Worm (Caenorhabditis elegans) whole organism, mixed stage, embryonic: ENCODE measurements around the gene spp-31.

Source experiments
- M03D4.4 ChIP-seq: sonication (generic microtip); optimal IDR thresholded peaks from 2 replicates; lab custom pipeline; 2017; ENCODE audit warnings: mild to moderate bottlenecking, missing genetic modification characterization, missing compliant biosample characterization
- bed-3 ChIP-seq: fragments of 200-800 bp; sonication (Bioruptor generic); optimal IDR thresholded peaks from 3 replicates; lab custom pipeline; 2018; ENCODE audit warnings: mild to moderate bottlenecking, missing genetic modification characterization, moderate library complexity, missing compliant biosample characterization
- blmp-1 ChIP-seq: fragments of 150-350 bp; optimal IDR thresholded peaks from 2 replicates; lab custom pipeline; 2014; ENCODE audit warnings: missing biosample characterization, missing genetic modification characterization
- ceh-39 ChIP-seq: fragments of 150-350 bp; optimal IDR thresholded peaks from 2 replicates; lab custom pipeline; 2014; ENCODE audit warnings: missing biosample characterization, missing genetic modification characterization
- ceh-43 ChIP-seq: fragments of 200-800 bp; sonication (Bioruptor generic); optimal IDR thresholded peaks from 2 replicates; lab custom pipeline; 2018; ENCODE audit warnings: mild to moderate bottlenecking, missing genetic modification characterization, moderate library complexity, missing compliant biosample characterization
- ceh-83 ChIP-seq: fragments of 200-800 bp; sonication (Bioruptor generic); optimal IDR thresholded peaks from 2 replicates; lab custom pipeline; 2018; ENCODE audit warnings: mild to moderate bottlenecking, missing genetic modification characterization, missing compliant biosample characterization
- ces-1 ChIP-seq: fragments of 150-350 bp; optimal IDR thresholded peaks from 2 replicates; lab custom pipeline; 2014; ENCODE audit warnings: missing biosample characterization, missing genetic modification reagents, missing genetic modification characterization
- cnd-1 ChIP-seq: fragments of 200-800 bp; sonication (Bioruptor generic); optimal IDR thresholded peaks from 2 replicates; lab custom pipeline; 2018; ENCODE audit warnings: mild to moderate bottlenecking, missing genetic modification characterization, missing compliant biosample characterization
- drap-1 ChIP-seq: fragments of 200-800 bp; sonication (Bioruptor generic); optimal IDR thresholded peaks from 3 replicates; lab custom pipeline; 2018; ENCODE audit warnings: mild to moderate bottlenecking, missing genetic modification characterization, missing compliant biosample characterization
- elt-1 ChIP-seq: sonication (generic microtip); optimal IDR thresholded peaks from 2 replicates; lab custom pipeline; 2017; ENCODE audit warnings: missing genetic modification characterization, mild to moderate bottlenecking, missing compliant biosample characterization, antibody characterized with exemption, moderate library complexity, borderline replicate concordance; ENCODE audit not compliant: insufficient read depth
- elt-3 ChIP-seq: fragments of 150-350 bp; optimal IDR thresholded peaks from 2 replicates; lab custom pipeline; 2014; ENCODE audit warnings: missing biosample characterization, missing genetic modification characterization
- flh-1 ChIP-seq: fragments of 200-800 bp; sonication (Bioruptor generic); optimal IDR thresholded peaks from 2 replicates; lab custom pipeline; 2018; ENCODE audit warnings: mild to moderate bottlenecking, missing genetic modification characterization, moderate library complexity, missing compliant biosample characterization
- ham-2 ChIP-seq: fragments of 200-800 bp; sonication (Bioruptor generic); optimal IDR thresholded peaks from 2 replicates; lab custom pipeline; 2018; ENCODE audit warnings: mild to moderate bottlenecking, missing genetic modification characterization, missing compliant biosample characterization
- hlh-1 ChIP-seq: fragments of 150-350 bp; optimal IDR thresholded peaks from 2 replicates; lab custom pipeline; 2014; ENCODE audit warnings: missing biosample characterization, missing genetic modification reagents, missing genetic modification characterization
- lin-13 ChIP-seq: fragments of 150-350 bp; optimal IDR thresholded peaks from 2 replicates; lab custom pipeline; 2014; ENCODE audit warnings: missing biosample characterization, missing genetic modification characterization
- lin-32 ChIP-seq: fragments of 200-800 bp; sonication (Bioruptor generic); optimal IDR thresholded peaks from 2 replicates; lab custom pipeline; 2018; ENCODE audit warnings: mild to moderate bottlenecking, missing genetic modification characterization, missing compliant biosample characterization
- lsy-2 ChIP-seq: fragments of 150-350 bp; optimal IDR thresholded peaks from 2 replicates; lab custom pipeline; 2014; ENCODE audit warnings: missing biosample characterization, missing genetic modification characterization
- mab-5 ChIP-seq: fragments of 150-350 bp; optimal IDR thresholded peaks from 2 replicates; lab custom pipeline; 2014; ENCODE audit warnings: missing biosample characterization, missing genetic modification characterization
- mep-1 ChIP-seq: fragments of 150-350 bp; optimal IDR thresholded peaks from 2 replicates; lab custom pipeline; 2017; ENCODE audit warnings: missing biosample characterization, missing genetic modification reagents, missing genetic modification characterization, inconsistent platforms
- mls-2 ChIP-seq: sonication (generic microtip); optimal IDR thresholded peaks from 2 replicates; lab custom pipeline; 2016; ENCODE audit warnings: mild to moderate bottlenecking, missing genetic modification characterization, moderate library complexity, missing compliant biosample characterization
- nhr-12 ChIP-seq: fragments of 150-350 bp; optimal IDR thresholded peaks from 2 replicates; lab custom pipeline; 2014; ENCODE audit warnings: missing biosample characterization, missing genetic modification characterization
- nhr-2 ChIP-seq: fragments of 150-350 bp; optimal IDR thresholded peaks from 2 replicates; lab custom pipeline; 2014; ENCODE audit warnings: missing biosample characterization, missing genetic modification characterization
- nhr-237 ChIP-seq: fragments of 150-350 bp; optimal IDR thresholded peaks from 2 replicates; lab custom pipeline; 2014; ENCODE audit warnings: missing biosample characterization, missing genetic modification characterization
- nhr-28 ChIP-seq: fragments of 150-350 bp; optimal IDR thresholded peaks from 2 replicates; lab custom pipeline; 2014; ENCODE audit warnings: missing biosample characterization, missing genetic modification characterization
- nhr-76 ChIP-seq: sonication (generic microtip); optimal IDR thresholded peaks from 2 replicates; lab custom pipeline; 2017; ENCODE audit warnings: missing biosample characterization, missing genetic modification characterization
- pha-4 ChIP-seq: fragments of 150-350 bp; optimal IDR thresholded peaks from 2 replicates; lab custom pipeline; 2018; ENCODE audit warnings: missing biosample characterization, missing genetic modification reagents, missing genetic modification characterization
- sem-2 ChIP-seq: fragments of 200-800 bp; sonication (Bioruptor generic); optimal IDR thresholded peaks from 2 replicates; lab custom pipeline; 2018; ENCODE audit warnings: mild to moderate bottlenecking, missing genetic modification characterization, missing compliant biosample characterization
- snpc-4 ChIP-seq: fragments of 150-350 bp; optimal IDR thresholded peaks from 2 replicates; lab custom pipeline; 2014; ENCODE audit warnings: missing biosample characterization, missing genetic modification characterization
- sptf-1 ChIP-seq: sonication (generic microtip); optimal IDR thresholded peaks from 2 replicates; lab custom pipeline; 2017; ENCODE audit warnings: mild to moderate bottlenecking, missing genetic modification characterization, moderate library complexity, missing compliant biosample characterization
- tbx-8 ChIP-seq: fragments of 200-800 bp; sonication (Bioruptor generic); optimal IDR thresholded peaks from 2 replicates; lab custom pipeline; 2018; ENCODE audit warnings: mild to moderate bottlenecking, missing genetic modification characterization, moderate library complexity, missing compliant biosample characterization
- unc-120 ChIP-seq: sonication (generic microtip); optimal IDR thresholded peaks from 2 replicates; lab custom pipeline; 2017; ENCODE audit warnings: missing genetic modification characterization, missing compliant biosample characterization; ENCODE audit not compliant: poor library complexity, severe bottlenecking
- unc-39 ChIP-seq: fragments of 150-350 bp; optimal IDR thresholded peaks from 2 replicates; lab custom pipeline; 2014; ENCODE audit warnings: missing biosample characterization, missing genetic modification characterization
- unc-62 ChIP-seq: fragments of 150-350 bp; optimal IDR thresholded peaks from 2 replicates; lab custom pipeline; 2014; ENCODE audit warnings: missing biosample characterization, missing genetic modification reagents, missing genetic modification characterization
- zip-8 ChIP-seq: fragments of 150-350 bp; optimal IDR thresholded peaks from 2 replicates; lab custom pipeline; 2014; ENCODE audit warnings: missing biosample characterization, missing genetic modification characterization
- ztf-11 ChIP-seq: fragments of 150-350 bp; optimal IDR thresholded peaks from 2 replicates; lab custom pipeline; 2014; ENCODE audit warnings: missing biosample characterization, missing genetic modification characterization

The spp-31 gene

ce11 chrIV:1381596-1382274 is 24.6 kb upstream of the spp-31 start:
- no peak for TF ChIP-seq cnd-1 (tag; lab: Kevin White, UChicago)

ce11 chrIV:1385500-1385899 is 20.9 kb upstream of the spp-31 start:
- TF ChIP-seq ham-2 (GFP tag; lab: Kevin White, UChicago) (no peak), pha-4 (tag; lab: Kevin White, UChicago) (no peak), elt-3 (tag; lab: Kevin White, UChicago) (no peak), blmp-1 (tag; lab: Kevin White, UChicago) (no peak), lin-13 (tag; lab: Kevin White, UChicago) (no peak), M03D4.4 (tag; lab: Kevin White, UChicago) (no peak), mep-1 (tag; lab: Kevin White, UChicago) (no peak), unc-62 (no peak), sptf-1 (no peak), sem-2 (GFP tag; lab: Kevin White, UChicago) (no peak), bed-3 (no peak), ceh-43 (GFP tag; lab: Kevin White, UChicago) (no peak), nhr-12 (tag; lab: Kevin White, UChicago) (no peak), tbx-8 (GFP tag; lab: Kevin White, UChicago) (no peak), elt-1 (no peak), drap-1 (GFP tag; lab: Kevin White, UChicago) (no peak), hlh-1 (tag; lab: Kevin White, UChicago) (no peak), ztf-11 (tag; lab: Kevin White, UChicago) (no peak)

ce11 chrIV:1385915-1386314 is 20.5 kb upstream of the spp-31 start, which contains the start of gene nhr-41:
Gene nhr-41 (plus strand): TSS chrIV:1386215.
- TF ChIP-seq cnd-1 (tag; lab: Kevin White, UChicago) (no peak), sptf-1 (peak; percentile 8)

ce11 chrIV:1388079-1388478 is 18.3 kb upstream of the spp-31 start:
- peak; percentile 82 for TF ChIP-seq mls-2 (tag; lab: Kevin White, UChicago)
- TF ChIP-seq ceh-43 (GFP tag; lab: Kevin White, UChicago) = peak; percentile 65
- TF ChIP-seq unc-120 = peak; percentile 54
- peak; percentile 58 for TF ChIP-seq bed-3
- TF ChIP-seq hlh-1 (tag; lab: Kevin White, UChicago) = no peak
- TF ChIP-seq ceh-39 (tag; lab: Kevin White, UChicago) = no peak
- no peak for TF ChIP-seq snpc-4
- no peak for TF ChIP-seq pha-4 (tag; lab: Kevin White, UChicago)
- TF ChIP-seq tbx-8 (GFP tag; lab: Kevin White, UChicago) = no peak
- TF ChIP-seq nhr-28 (tag; lab: Kevin White, UChicago) = no peak
- peak; percentile 3 for TF ChIP-seq lin-13 (tag; lab: Kevin White, UChicago)
- no peak for TF ChIP-seq mab-5 (tag; lab: Kevin White, UChicago)
- TF ChIP-seq lin-32 (GFP tag; lab: Kevin White, UChicago) = peak; percentile 61
- TF ChIP-seq sem-2 (GFP tag; lab: Kevin White, UChicago) = peak; percentile 70
- no peak for TF ChIP-seq elt-3 (tag; lab: Kevin White, UChicago)
- TF ChIP-seq unc-39 (tag; lab: Kevin White, UChicago) = no peak
- TF ChIP-seq lsy-2 (tag; lab: Kevin White, UChicago) = no peak
- no peak for TF ChIP-seq nhr-12 (tag; lab: Kevin White, UChicago)
- TF ChIP-seq ztf-11 (tag; lab: Kevin White, UChicago) = no peak
- TF ChIP-seq sptf-1 = peak; percentile 91
- TF ChIP-seq M03D4.4 (tag; lab: Kevin White, UChicago) = peak; percentile 81
- TF ChIP-seq ces-1 (GFP tag; lab: Kevin White, UChicago) = peak; percentile 7
- no peak for TF ChIP-seq unc-62
- no peak for TF ChIP-seq mep-1 (tag; lab: Kevin White, UChicago)
- peak; percentile 75 for TF ChIP-seq drap-1 (GFP tag; lab: Kevin White, UChicago)
- no peak for TF ChIP-seq nhr-76
- TF ChIP-seq zip-8 (tag; lab: Kevin White, UChicago) = no peak
- peak; percentile 82 for TF ChIP-seq ceh-83 (GFP tag; lab: Kevin White, UChicago)
- TF ChIP-seq ham-2 (GFP tag; lab: Kevin White, UChicago) = peak; percentile 31
- TF ChIP-seq elt-1 = no peak
- no peak for TF ChIP-seq nhr-237
- peak; percentile 81 for TF ChIP-seq cnd-1 (tag; lab: Kevin White, UChicago)
- TF ChIP-seq flh-1 = peak; percentile 67
- no peak for TF ChIP-seq nhr-2 (tag; lab: Kevin White, UChicago)
- TF ChIP-seq blmp-1 (tag; lab: Kevin White, UChicago) = no peak
- TF ChIP-seq, all 35 proteins: peak for 15
